Fruit fly (Drosophila melanogaster): ENCODE measurements around the gene CG33286.

DNA sequence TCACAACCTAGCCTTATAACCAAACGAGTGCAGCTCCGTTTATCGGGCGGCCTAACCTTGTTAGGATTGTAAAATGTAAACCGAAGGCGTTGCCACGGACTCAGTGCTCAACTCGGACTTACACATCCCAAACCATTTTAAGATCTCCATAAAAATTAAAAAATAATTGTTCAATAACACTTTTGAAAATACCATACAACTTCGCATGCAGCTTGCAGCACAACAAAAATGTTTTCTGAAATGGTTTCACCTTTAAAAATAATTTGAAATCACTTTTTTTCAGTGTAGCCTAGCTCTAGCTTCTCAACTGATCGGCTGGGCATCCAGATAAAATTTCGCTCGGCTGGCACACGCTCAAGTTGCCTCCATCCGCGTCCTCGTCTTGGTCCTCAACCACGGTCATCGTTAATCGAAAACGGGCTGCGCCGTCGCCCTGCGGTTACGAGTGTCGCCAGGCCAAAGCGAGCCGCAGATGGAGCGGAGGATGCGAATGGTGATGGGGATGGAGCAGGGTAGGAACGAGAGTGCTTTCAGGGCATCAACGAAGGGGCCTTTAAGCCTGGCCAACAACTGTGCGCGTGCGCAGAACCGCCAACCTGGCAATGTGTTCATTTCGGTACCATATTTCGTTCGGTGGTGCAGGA lies 22.9 kb downstream of the CG33286 start:
- TF ChIP-seq CG8478 (optimal IDR thresholded peaks at IDR 0.05) (no peak), CTCF (optimal IDR thresholded peaks at IDR 0.05) (no peak)
